Worm (Caenorhabditis elegans): ENCODE results near the gene ZC404.2.

ce11 chrV:6782260-6782659, 5.5 kb upstream of the ZC404.2 start:
- TF ChIP-seq him-1 (tag; optimal IDR thresholded peaks at IDR 0.05) (no peak), dao-5 (tag; optimal IDR thresholded peaks at IDR 0.05) (no peak), W03F9.2 (tag; optimal IDR thresholded peaks at IDR 0.05) (no peak)

Data from whole organism, L4/young adult.